Worm (Caenorhabditis elegans) whole organism, early embryonic: Measurements from ENCODE around the gene nlp-48.

Experiments used
- B0310.2 ChIP-seq: sonication (generic microtip); optimal IDR thresholded peaks from 2 replicates; lab custom pipeline; 2016; ENCODE audit warnings: mild to moderate bottlenecking, missing genetic modification characterization, missing compliant biosample characterization
- ama-1 ChIP-seq: fragments of 150-350 bp; optimal IDR thresholded peaks from 2 replicates; lab custom pipeline; 2014
- ceh-36 ChIP-seq: sonication (generic microtip); optimal IDR thresholded peaks from 2 replicates; lab custom pipeline; 2016; ENCODE audit warnings: missing genetic modification characterization, inconsistent platforms, missing compliant biosample characterization
- hmbx-1 ChIP-seq: sonication (generic microtip); optimal IDR thresholded peaks from 2 replicates; lab custom pipeline; 2016; ENCODE audit warnings: mild to moderate bottlenecking, missing genetic modification characterization, missing compliant biosample characterization
- hnd-1 ChIP-seq: sonication (generic microtip); optimal IDR thresholded peaks from 2 replicates; lab custom pipeline; 2016; ENCODE audit warnings: missing genetic modification characterization, missing compliant biosample characterization
- scrt-1 ChIP-seq: fragments of 200-800 bp; sonication (Bioruptor generic); IDR thresholded peaks from 2 replicates; pipeline ENCODE4 v1.3.6; 2022; ENCODE audit warnings: missing genetic modification characterization, missing compliant biosample characterization
- tra-4 ChIP-seq: sonication (generic microtip); optimal IDR thresholded peaks from 2 replicates; lab custom pipeline; 2017; ENCODE audit warnings: missing genetic modification characterization, missing compliant biosample characterization

- TF ChIP-seq ama-1 (lab: Kevin White, UChicago) = no peak
- TF ChIP-seq ceh-36 (tag; lab: Kevin White, UChicago) = no peak
- TF ChIP-seq tra-4 (tag; lab: Kevin White, UChicago) = no peak
- TF ChIP-seq hnd-1 (tag; lab: Kevin White, UChicago) = no peak
- no peak for TF ChIP-seq B0310.2
- no peak for TF ChIP-seq scrt-1
- no peak for TF ChIP-seq hmbx-1 (tag; lab: Kevin White, UChicago)
These were observed 39.7 kb downstream of the nlp-48 start, which contains the start of gene flp-25 for ce11 chrIII:9361228-9361627.
